Fruit fly (Drosophila melanogaster) whole organism, embryonic: ENCODE data around the gene Cpr66Cb.

Experiments used
- ATbp ChIP-seq: fragments of 200-800 bp; sonication (Bioruptor generic); optimal IDR thresholded peaks from 2 replicates; lab custom pipeline; 2017; ENCODE audit warnings: missing biosample characterization, mild to moderate bottlenecking, missing genetic modification characterization, missing genetic modification reagents
- Bgb ChIP-seq: fragments of 200-800 bp; sonication (Bioruptor generic); IDR thresholded peaks from 2 replicates; pipeline ENCODE4 v1.3.6; 2022; ENCODE audit warnings: missing biosample characterization, missing genetic modification characterization; ENCODE audit not compliant: partially characterized antibody
- CG10654 ChIP-seq: fragments of 200-800 bp; sonication (Bioruptor generic); optimal IDR thresholded peaks from 2 replicates; lab custom pipeline; 2016; ENCODE audit warnings: missing biosample characterization, missing genetic modification characterization
- CG11695 ChIP-seq: fragments of 200-800 bp; sonication (Bioruptor generic); IDR thresholded peaks from 3 replicates; pipeline ENCODE4 v1.3.6; 2022; ENCODE audit warnings: missing biosample characterization, missing genetic modification characterization
- CG11723 ChIP-seq: fragments of 200-800 bp; sonication (Bioruptor generic); optimal IDR thresholded peaks from 2 replicates; lab custom pipeline; 2017; ENCODE audit warnings: missing biosample characterization, mild to moderate bottlenecking, missing genetic modification characterization
- CG12659 ChIP-seq: fragments of 200-800 bp; sonication (Bioruptor generic); optimal IDR thresholded peaks from 3 replicates; lab custom pipeline; 2017; ENCODE audit warnings: mild to moderate bottlenecking, missing biosample characterization, missing genetic modification reagents, missing genetic modification characterization
- CG14014 ChIP-seq: fragments of 200-800 bp; sonication (Bioruptor generic); IDR thresholded peaks from 2 replicates; pipeline ENCODE4 v1.3.6; 2022; ENCODE audit warnings: missing biosample characterization, missing genetic modification characterization
- CG14441 ChIP-seq: fragments of 200-800 bp; sonication (Bioruptor generic); IDR thresholded peaks from 2 replicates; pipeline ENCODE4 v1.3.6; 2022; ENCODE audit warnings: missing biosample characterization, missing genetic modification characterization
- CG15514 ChIP-seq: fragments of 200-800 bp; sonication (Bioruptor generic); optimal IDR thresholded peaks from 3 replicates; lab custom pipeline; 2017; ENCODE audit warnings: missing biosample characterization, missing genetic modification characterization, mild to moderate bottlenecking, moderate library complexity, missing genetic modification reagents
- CG1647 ChIP-seq: fragments of 200-800 bp; sonication (Bioruptor generic); optimal IDR thresholded peaks from 3 replicates; lab custom pipeline; 2016; ENCODE audit warnings: missing biosample characterization, missing genetic modification characterization
- CG1792 ChIP-seq: fragments of 200-800 bp; sonication (Bioruptor generic); optimal IDR thresholded peaks from 2 replicates; lab custom pipeline; 2016; ENCODE audit warnings: missing biosample characterization, missing genetic modification characterization
- CG2202 ChIP-seq: fragments of 200-800 bp; sonication (Bioruptor generic); optimal IDR thresholded peaks from 2 replicates; lab custom pipeline; 2018; ENCODE audit warnings: missing biosample characterization, mild to moderate bottlenecking, missing genetic modification characterization
- CG3407 ChIP-seq: fragments of 200-800 bp; sonication (Bioruptor generic); optimal IDR thresholded peaks from 2 replicates; lab custom pipeline; 2018; ENCODE audit warnings: missing biosample characterization, mild to moderate bottlenecking, missing genetic modification characterization
- CG6683 ChIP-seq: fragments of 200-800 bp; sonication (Bioruptor generic); optimal IDR thresholded peaks from 2 replicates; lab custom pipeline; 2017; ENCODE audit warnings: missing biosample characterization, mild to moderate bottlenecking, missing genetic modification characterization, missing genetic modification reagents
- CG6813 ChIP-seq: fragments of 200-800 bp; sonication (Bioruptor generic); optimal IDR thresholded peaks from 2 replicates; lab custom pipeline; 2017; ENCODE audit warnings: missing biosample characterization, missing genetic modification characterization, mild to moderate bottlenecking, moderate library complexity, missing genetic modification reagents
- CG7839 ChIP-seq: fragments of 200-800 bp; sonication (Bioruptor generic); optimal IDR thresholded peaks from 3 replicates; lab custom pipeline; 2018; ENCODE audit warnings: missing biosample characterization, mild to moderate bottlenecking, missing genetic modification characterization, moderate library complexity
- CG9727 ChIP-seq: fragments of 200-800 bp; sonication (Bioruptor generic); optimal IDR thresholded peaks from 3 replicates; lab custom pipeline; 2017; ENCODE audit warnings: missing biosample characterization, mild to moderate bottlenecking, missing genetic modification characterization
- Camta ChIP-seq: fragments of 200-800 bp; sonication (Bioruptor generic); optimal IDR thresholded peaks from 2 replicates; lab custom pipeline; 2016; ENCODE audit warnings: missing biosample characterization, missing genetic modification characterization
- Doc2 ChIP-seq: fragments of 200-800 bp; sonication (Bioruptor generic); IDR thresholded peaks from 2 replicates; pipeline ENCODE4 v1.3.6; 2022; ENCODE audit warnings: missing biosample characterization, missing genetic modification characterization
- E2f1 ChIP-seq: fragments of 200-800 bp; sonication (Bioruptor generic); IDR thresholded peaks from 2 replicates; pipeline ENCODE4 v1.3.6; 2022; ENCODE audit warnings: missing biosample characterization, missing genetic modification characterization
- HLH3B ChIP-seq: fragments of 200-800 bp; sonication (Bioruptor generic); IDR thresholded peaks from 2 replicates; pipeline ENCODE4 v1.3.6; 2022; ENCODE audit warnings: missing biosample characterization, missing genetic modification characterization
- Hr51 ChIP-seq, 2 experiments: fragments of 200-800 bp; sonication (Bioruptor generic); optimal IDR thresholded peaks; 2 replicates in 1 of 2; 3 replicates in 1 of 2; lab custom pipeline; 2016 to 2018; ENCODE audit warnings: missing biosample characterization in 2 of 2, missing genetic modification characterization in 2 of 2, mild to moderate bottlenecking in 1 of 2, moderate library complexity in 1 of 2
- Med ChIP-seq: fragments of 200-800 bp; sonication (Bioruptor generic); peaks from one replicate; lab custom pipeline; 2016; ENCODE audit warnings: missing biosample characterization, missing genetic modification characterization, mild to moderate bottlenecking, inconsistent platforms, moderate library complexity
- NC2α ChIP-seq: fragments of 200-800 bp; sonication (Bioruptor generic); optimal IDR thresholded peaks from 2 replicates; lab custom pipeline; 2016; ENCODE audit warnings: missing biosample characterization, missing genetic modification characterization
- Nf-YC ChIP-seq: fragments of 200-800 bp; optimal IDR thresholded peaks from 3 replicates; lab custom pipeline; 2019; ENCODE audit warnings: missing biosample characterization, mild to moderate bottlenecking, missing genetic modification characterization, moderate library complexity
- Scr ChIP-seq: fragments of 200-800 bp; sonication (Bioruptor generic); IDR thresholded peaks from 2 replicates; pipeline ENCODE4 v1.3.6; 2022; ENCODE audit warnings: missing biosample characterization, missing genetic modification characterization; ENCODE audit not compliant: partially characterized antibody
- bsh ChIP-seq, 2 experiments: fragments of 200-800 bp; sonication (Bioruptor generic); optimal IDR thresholded peaks; 2 replicates each; lab custom pipeline; 2017 to 2018; ENCODE audit warnings: mild to moderate bottlenecking in 2 of 2, missing biosample characterization in 2 of 2, missing genetic modification characterization in 2 of 2, moderate library complexity in 1 of 2
- cg ChIP-seq: fragments of 200-800 bp; sonication (Bioruptor generic); optimal IDR thresholded peaks from 3 replicates; lab custom pipeline; 2019; ENCODE audit warnings: missing biosample characterization, mild to moderate bottlenecking, missing genetic modification characterization, moderate library complexity
- chm ChIP-seq: fragments of 200-800 bp; sonication (Bioruptor generic); IDR thresholded peaks from 2 replicates; pipeline ENCODE4 v1.3.6; 2022; ENCODE audit warnings: missing biosample characterization, missing genetic modification characterization
- crc ChIP-seq: fragments of 200-800 bp; sonication (Bioruptor generic); optimal IDR thresholded peaks from 2 replicates; lab custom pipeline; 2016; ENCODE audit warnings: missing biosample characterization, missing genetic modification characterization
- dpn ChIP-seq, 2 experiments: fragments of 200-800 bp; sonication (Bioruptor generic); optimal IDR thresholded peaks; 3 replicates each; lab custom pipeline; 2016; ENCODE audit warnings: missing biosample characterization in 2 of 2, missing genetic modification characterization in 2 of 2
- dysf ChIP-seq: fragments of 200-800 bp; sonication (Bioruptor generic); IDR thresholded peaks from 3 replicates; pipeline ENCODE4 v1.3.6; 2022; ENCODE audit warnings: missing biosample characterization, missing genetic modification characterization
- gsb ChIP-seq: fragments of 200-800 bp; sonication (Bioruptor generic); IDR thresholded peaks from 2 replicates; pipeline ENCODE4 v1.3.6; 2022; ENCODE audit warnings: missing biosample characterization, missing genetic modification characterization
- lmd ChIP-seq: fragments of 200-800 bp; sonication (Bioruptor generic); IDR thresholded peaks from 2 replicates; pipeline ENCODE4 v1.3.6; 2022; ENCODE audit warnings: missing biosample characterization, missing genetic modification characterization
- mirr ChIP-seq: fragments of 200-800 bp; sonication (Bioruptor generic); optimal IDR thresholded peaks from 3 replicates; lab custom pipeline; 2018; ENCODE audit warnings: missing biosample characterization, mild to moderate bottlenecking, missing genetic modification characterization
- onecut ChIP-seq: fragments of 200-800 bp; sonication (Bioruptor generic); IDR thresholded peaks from 2 replicates; pipeline ENCODE4 v1.3.6; 2022; ENCODE audit warnings: missing biosample characterization, missing genetic modification characterization
- pfk ChIP-seq: fragments of 200-800 bp; sonication (Bioruptor generic); optimal IDR thresholded peaks from 2 replicates; lab custom pipeline; 2018; ENCODE audit warnings: missing biosample characterization, mild to moderate bottlenecking, missing genetic modification characterization, moderate library complexity
- schlank ChIP-seq: fragments of 200-800 bp; sonication (Bioruptor generic); optimal IDR thresholded peaks from 2 replicates; lab custom pipeline; 2018; ENCODE audit warnings: missing biosample characterization, mild to moderate bottlenecking, missing genetic modification characterization
- so ChIP-seq: fragments of 200-800 bp; sonication (Bioruptor generic); IDR thresholded peaks from 3 replicates; pipeline ENCODE4 v1.3.6; 2022; ENCODE audit warnings: missing biosample characterization, missing genetic modification characterization
- stc ChIP-seq: fragments of 200-800 bp; sonication (Bioruptor generic); IDR thresholded peaks from 2 replicates; pipeline ENCODE4 v1.3.6; 2022; ENCODE audit warnings: missing biosample characterization, missing genetic modification characterization
- zfh2 ChIP-seq: fragments of 200-800 bp; sonication (Bioruptor generic); optimal IDR thresholded peaks from 2 replicates; lab custom pipeline; 2016; ENCODE audit warnings: missing biosample characterization, missing genetic modification characterization

Cpr66Cb gene

dm6 chr3L:8347346-8347745 lies 10.9 kb downstream of the Cpr66Cb start (continued):
- peak; percentile 70 for TF ChIP-seq CG6813 (GFP tag; lab: Kevin White, UChicago)
- peak; percentile 34; the same call in 1 of the 2 replicates for TF ChIP-seq stc
- TF ChIP-seq CG10654 (GFP tag; lab: Kevin White, UChicago) = no peak
- no peak for TF ChIP-seq zfh2 (GFP tag; lab: Kevin White, UChicago)
- TF ChIP-seq pfk (GFP tag; lab: Kevin White, UChicago) = peak; percentile 22
- peak; percentile 17; the same call in 1 of the 2 replicates for TF ChIP-seq E2f1 (GFP tag; lab: Robert Waterston, UW)
- peak; percentile 40 for TF ChIP-seq onecut (GFP tag; lab: Robert Waterston, UW)
- TF ChIP-seq CG11695 = 0 out of 3 replicates have a peak, but pooled peaks have one; percentile 12
- TF ChIP-seq Nf-YC (tag; lab: Kevin White, UChicago) = no peak
- TF ChIP-seq CG9727 = peak; percentile 12
- peak; percentile 48; the same call in 1 of the 2 replicates for TF ChIP-seq CG14014 (GFP tag; lab: Robert Waterston, UW)
- TF ChIP-seq crc = no peak
- no peak for TF ChIP-seq lmd (GFP tag; lab: Robert Waterston, UW)
- TF ChIP-seq CG11723 (GFP tag; lab: Kevin White, UChicago) = no peak
- peak; percentile 49 for TF ChIP-seq gsb (GFP tag; lab: Robert Waterston, UW)
- TF ChIP-seq CG3407 (GFP tag; lab: Kevin White, UChicago) = peak; percentile 44
- TF ChIP-seq dpn (GFP tag; optimal IDR thresholded peaks at IDR 0.05; lab: Kevin White, UChicago) = peak in 1 of 2 experiments; percentile 9
- TF ChIP-seq CG1792 (GFP tag; lab: Kevin White, UChicago) = no peak
- 0 out of 2 replicates have a peak, but pooled peaks have one; percentile 24 for TF ChIP-seq CG14441 (GFP tag; lab: Robert Waterston, UW)
- TF ChIP-seq HLH3B (GFP tag; lab: Robert Waterston, UW) = peak; percentile 45; the same call in 1 of the 2 replicates
- peak; percentile 11 for TF ChIP-seq Camta (GFP tag; lab: Kevin White, UChicago)
- peak; percentile 86 for TF ChIP-seq ATbp (GFP tag; lab: Kevin White, UChicago)
- no peak for TF ChIP-seq cg (GFP tag; lab: Kevin White, UChicago)
- TF ChIP-seq CG15514 (GFP tag; lab: Kevin White, UChicago) = peak; percentile 64
- peak; percentile 17 for TF ChIP-seq NC2α
- TF ChIP-seq Bgb (GFP tag; lab: Robert Waterston, UW) = no peak
- peak; percentile 15 for TF ChIP-seq CG6683 (GFP tag; lab: Kevin White, UChicago)
- TF ChIP-seq mirr (GFP tag; lab: Kevin White, UChicago) = peak; percentile 13
- no peak for TF ChIP-seq CG1647 (GFP tag; lab: Kevin White, UChicago)
- TF ChIP-seq bsh (GFP tag; optimal IDR thresholded peaks at IDR 0.05; lab: Kevin White, UChicago) = peak in 1 of 2 experiments; percentile 22
- TF ChIP-seq Med (GFP tag; lab: Kevin White, UChicago) = peak; percentile 81
- TF ChIP-seq schlank = peak; percentile 29
- TF ChIP-seq Scr (GFP tag; lab: Robert Waterston, UW) = no peak
- TF ChIP-seq chm (GFP tag; lab: Robert Waterston, UW) = peak; percentile 55
- TF ChIP-seq Doc2 (GFP tag; lab: Robert Waterston, UW) = no peak
- TF ChIP-seq Hr51 (GFP tag; optimal IDR thresholded peaks at IDR 0.05; lab: Kevin White, UChicago) = peak in 1 of 2 experiments; percentile 11
- no peak for TF ChIP-seq CG2202 (tag; lab: Kevin White, UChicago)
- TF ChIP-seq so = peak; percentile 49; the same call in 1 of the 3 replicates
- peak; percentile 2 for TF ChIP-seq CG12659
- 0 out of 3 replicates have a peak, but pooled peaks have one; percentile 31 for TF ChIP-seq dysf (GFP tag; lab: Robert Waterston, UW)
- no peak for TF ChIP-seq CG7839
